Worm (Caenorhabditis elegans) whole organism, L4/young adult: Measurements from ENCODE around the gene C44C10.15.

Experiments used
- W03F9.2 ChIP-seq: fragments of 150-350 bp; optimal IDR thresholded peaks from 2 replicates; lab custom pipeline; 2014; ENCODE audit warnings: missing biosample characterization, missing genetic modification characterization
- dao-5 ChIP-seq: sonication (generic microtip); optimal IDR thresholded peaks from 2 replicates; lab custom pipeline; 2016; ENCODE audit warnings: missing genotype, missing genetic modification characterization, moderate library complexity, missing compliant biosample characterization
- him-1 ChIP-seq: sonication (generic microtip); optimal IDR thresholded peaks from 2 replicates; lab custom pipeline; 2016; ENCODE audit warnings: missing genotype, missing genetic modification reagents, missing genetic modification characterization, missing compliant biosample characterization

DNA sequence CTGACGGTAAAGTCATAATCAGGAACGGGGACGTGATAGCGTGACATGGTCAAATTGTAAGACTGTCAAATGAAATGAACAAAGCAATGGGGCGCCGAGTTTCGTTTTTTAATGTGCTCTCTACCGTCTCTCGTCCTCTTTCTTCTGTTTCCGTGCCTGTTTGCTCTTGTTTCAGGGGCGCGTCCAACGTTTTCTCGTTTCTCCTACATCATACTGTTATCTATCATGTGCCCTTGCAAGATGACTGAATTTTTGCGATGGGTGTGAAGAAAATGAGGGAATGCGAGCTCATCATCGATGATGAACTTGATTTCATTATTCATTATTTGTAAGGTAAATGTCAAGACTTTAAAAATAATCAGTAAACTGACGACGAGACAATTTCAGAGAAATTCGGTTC is 19.3 kb downstream of the C44C10.15 start, which contains the start of gene T04F8.7:
- TF ChIP-seq him-1 (tag; lab: Kevin White, UChicago) (no peak), dao-5 (tag; lab: Kevin White, UChicago) (no peak), W03F9.2 (tag; lab: Kevin White, UChicago) (no peak)
